Fruit fly (Drosophila melanogaster) whole organism, embryonic: ENCODE measurements around the gene Nnp-1.

Source experiments
- Atf-2 ChIP-seq: fragments of 200-800 bp; sonication (Bioruptor generic); optimal IDR thresholded peaks from 2 replicates; lab custom pipeline; 2016; ENCODE audit warnings: missing biosample characterization, missing genetic modification characterization
- B-H1 ChIP-seq: fragments of 200-800 bp; sonication (Bioruptor generic); IDR thresholded peaks from 3 replicates; pipeline ENCODE4 v1.3.6; 2022; ENCODE audit warnings: missing biosample characterization, missing genetic modification characterization
- B-H2 ChIP-seq: fragments of 200-800 bp; sonication (Bioruptor generic); optimal IDR thresholded peaks from 2 replicates; lab custom pipeline; 2018; ENCODE audit warnings: missing biosample characterization, mild to moderate bottlenecking, missing genetic modification characterization
- CG10147 ChIP-seq: fragments of 200-800 bp; sonication (Bioruptor generic); optimal IDR thresholded peaks from 2 replicates; lab custom pipeline; 2019; ENCODE audit warnings: missing biosample characterization, mild to moderate bottlenecking, missing genetic modification characterization, moderate library complexity
- CG14667 ChIP-seq: fragments of 200-800 bp; sonication (Bioruptor generic); IDR thresholded peaks from 2 replicates; pipeline ENCODE4 v1.3.6; 2022; ENCODE audit warnings: missing biosample characterization, missing genetic modification characterization
- CG15514 ChIP-seq: fragments of 200-800 bp; sonication (Bioruptor generic); optimal IDR thresholded peaks from 3 replicates; lab custom pipeline; 2017; ENCODE audit warnings: missing biosample characterization, missing genetic modification characterization, mild to moderate bottlenecking, moderate library complexity, missing genetic modification reagents
- CG17361 ChIP-seq: fragments of 200-800 bp; sonication (Bioruptor generic); IDR thresholded peaks from 3 replicates; pipeline ENCODE4 v1.3.6; 2022; ENCODE audit warnings: missing biosample characterization, missing genetic modification characterization
- CG18599 ChIP-seq: fragments of 200-800 bp; sonication (Bioruptor generic); optimal IDR thresholded peaks from 3 replicates; lab custom pipeline; 2017; ENCODE audit warnings: missing biosample characterization, missing genetic modification characterization, mild to moderate bottlenecking, moderate library complexity, missing genetic modification reagents
- CG2120 ChIP-seq: fragments of 200-800 bp; sonication (Bioruptor generic); optimal IDR thresholded peaks from 3 replicates; lab custom pipeline; 2016; ENCODE audit warnings: missing biosample characterization, missing genetic modification characterization
- CG2129 ChIP-seq: fragments of 200-800 bp; sonication (Bioruptor generic); IDR thresholded peaks from 2 replicates; pipeline ENCODE4 v1.3.6; 2022; ENCODE audit warnings: missing biosample characterization, missing genetic modification characterization; ENCODE audit not compliant: partially characterized antibody
- CG3847 ChIP-seq: fragments of 200-800 bp; sonication (Bioruptor generic); IDR thresholded peaks from 2 replicates; pipeline ENCODE4 v1.3.6; 2022; ENCODE audit warnings: missing biosample characterization, missing genetic modification characterization
- CG5953 ChIP-seq: fragments of 200-800 bp; sonication (Bioruptor generic); IDR thresholded peaks from 2 replicates; pipeline ENCODE4 v1.3.6; 2022; ENCODE audit warnings: missing biosample characterization, missing genetic modification characterization
- CG9437 ChIP-seq: fragments of 200-800 bp; sonication (Bioruptor generic); optimal IDR thresholded peaks from 2 replicates; lab custom pipeline; 2018; ENCODE audit warnings: missing biosample characterization, mild to moderate bottlenecking, missing genetic modification characterization
- Dll ChIP-seq: fragments of 200-800 bp; sonication (Bioruptor generic); IDR thresholded peaks from 4 replicates; pipeline ENCODE4 v1.3.6; 2022; ENCODE audit warnings: missing biosample characterization, missing genetic modification characterization; ENCODE audit not compliant: partially characterized antibody
- H2.0 ChIP-seq: fragments of 200-800 bp; sonication (Bioruptor generic); IDR thresholded peaks from 2 replicates; pipeline ENCODE4 v1.3.6; 2022; ENCODE audit warnings: missing biosample characterization, missing genetic modification characterization
- HLH3B ChIP-seq: fragments of 200-800 bp; sonication (Bioruptor generic); IDR thresholded peaks from 2 replicates; pipeline ENCODE4 v1.3.6; 2022; ENCODE audit warnings: missing biosample characterization, missing genetic modification characterization
- Hmr ChIP-seq: fragments of 200-800 bp; sonication (Bioruptor generic); optimal IDR thresholded peaks from 3 replicates; lab custom pipeline; 2017; ENCODE audit warnings: mild to moderate bottlenecking, missing biosample characterization, missing genetic modification reagents, missing genetic modification characterization
- Hr39 ChIP-seq: fragments of >200 bp; optimal IDR thresholded peaks from 2 replicates; lab custom pipeline; 2017
- MESR4 ChIP-seq: fragments of 200-800 bp; sonication (Bioruptor generic); optimal IDR thresholded peaks from 2 replicates; lab custom pipeline; 2018; ENCODE audit warnings: missing biosample characterization, mild to moderate bottlenecking, missing genetic modification characterization, moderate library complexity
- Meics ChIP-seq: fragments of 200-800 bp; sonication (Bioruptor generic); optimal IDR thresholded peaks from 2 replicates; lab custom pipeline; 2017; ENCODE audit warnings: missing biosample characterization, mild to moderate bottlenecking, missing genetic modification characterization
- Neu2 ChIP-seq: fragments of 200-800 bp; sonication (Bioruptor generic); optimal IDR thresholded peaks from 3 replicates; lab custom pipeline; 2016; ENCODE audit warnings: missing biosample characterization, missing genetic modification characterization, borderline replicate concordance
- Pdp1 ChIP-seq, 2 experiments: fragments of 200-800 bp; sonication (Bioruptor generic); optimal IDR thresholded peaks; 3 replicates each; lab custom pipeline; 2016; ENCODE audit warnings: missing biosample characterization in 2 of 2, missing genetic modification characterization in 2 of 2, mild to moderate bottlenecking in 1 of 2, moderate library complexity in 1 of 2
- Ravus ChIP-seq: fragments of 200-800 bp; sonication (Bioruptor generic); IDR thresholded peaks from 2 replicates; pipeline ENCODE4 v1.3.6; 2022; ENCODE audit warnings: missing biosample characterization, missing genetic modification characterization
- Six4 ChIP-seq: fragments of 200-800 bp; sonication (Bioruptor generic); optimal IDR thresholded peaks from 2 replicates; lab custom pipeline; 2016; ENCODE audit warnings: missing biosample characterization, missing genetic modification characterization
- Sry-δ ChIP-seq: fragments of 200-800 bp; sonication (Bioruptor generic); optimal IDR thresholded peaks from 2 replicates; lab custom pipeline; 2016; ENCODE audit warnings: missing biosample characterization, missing genetic modification characterization
- Stat92E ChIP-seq, 3 experiments: fragments of >200 bp in 2 of 3; fragments of 200-800 bp in 1 of 3; sonication (Bioruptor generic) in 1 of 3; optimal IDR thresholded peaks; 2 replicates each; lab custom pipeline; 2017 to 2019; ENCODE audit warnings: missing biosample characterization in 3 of 3, missing genetic modification characterization in 3 of 3, mild to moderate bottlenecking in 1 of 3, moderate library complexity in 1 of 3
- Xrp1 ChIP-seq: fragments of 200-800 bp; sonication (Bioruptor generic); IDR thresholded peaks from 2 replicates; pipeline ENCODE4 v1.3.6; 2022; ENCODE audit warnings: missing biosample characterization, missing genetic modification characterization
- YL-1 ChIP-seq: fragments of 200-800 bp; sonication (Bioruptor generic); optimal IDR thresholded peaks from 3 replicates; lab custom pipeline; 2017; ENCODE audit warnings: missing biosample characterization, mild to moderate bottlenecking, missing genetic modification characterization
- ato ChIP-seq: fragments of 200-800 bp; sonication (Bioruptor generic); IDR thresholded peaks from 2 replicates; pipeline ENCODE4 v1.3.6; 2022; ENCODE audit warnings: missing biosample characterization, missing genetic modification characterization; ENCODE audit not compliant: partially characterized antibody
- br ChIP-seq: fragments of >200 bp; optimal IDR thresholded peaks from 2 replicates; lab custom pipeline; 2017
- bsh ChIP-seq, 2 experiments: fragments of 200-800 bp; sonication (Bioruptor generic); optimal IDR thresholded peaks; 2 replicates each; lab custom pipeline; 2017 to 2018; ENCODE audit warnings: mild to moderate bottlenecking in 2 of 2, missing biosample characterization in 2 of 2, missing genetic modification characterization in 2 of 2, moderate library complexity in 1 of 2
- disco-r ChIP-seq: fragments of 200-800 bp; sonication (Bioruptor generic); optimal IDR thresholded peaks from 2 replicates; lab custom pipeline; 2016; ENCODE audit warnings: missing biosample characterization, missing genetic modification characterization
- dm ChIP-seq: fragments of 200-800 bp; sonication (Bioruptor generic); optimal IDR thresholded peaks from 3 replicates; lab custom pipeline; 2016; ENCODE audit warnings: missing biosample characterization, missing genetic modification characterization
- gcm ChIP-seq: fragments of 200-800 bp; sonication (Bioruptor generic); optimal IDR thresholded peaks from 2 replicates; lab custom pipeline; 2019; ENCODE audit warnings: missing biosample characterization, mild to moderate bottlenecking, missing genetic modification characterization, moderate library complexity
- gsb-n ChIP-seq: fragments of 200-800 bp; sonication (Bioruptor generic); optimal IDR thresholded peaks from 3 replicates; lab custom pipeline; 2018; ENCODE audit warnings: missing biosample characterization, mild to moderate bottlenecking, missing genetic modification characterization
- gt ChIP-seq: fragments of 200-800 bp; sonication (Bioruptor generic); IDR thresholded peaks from 2 replicates; pipeline ENCODE4 v1.3.6; 2022; ENCODE audit warnings: missing biosample characterization, missing genetic modification characterization
- ind ChIP-seq: fragments of 200-800 bp; sonication (Bioruptor generic); optimal IDR thresholded peaks from 3 replicates; lab custom pipeline; 2016; ENCODE audit warnings: missing biosample characterization, missing genetic modification characterization
- insv ChIP-seq, 2 experiments: fragments of 200-800 bp; sonication (Bioruptor generic); optimal IDR thresholded peaks; 3 replicates each; lab custom pipeline; 2016 to 2018; ENCODE audit warnings: missing biosample characterization in 2 of 2, missing genetic modification characterization in 2 of 2
- knrl ChIP-seq: fragments of 200-800 bp; sonication (Bioruptor generic); IDR thresholded peaks from 3 replicates; pipeline ENCODE4 v1.3.6; 2022; ENCODE audit warnings: missing biosample characterization, missing genetic modification characterization; ENCODE audit not compliant: partially characterized antibody
- lilli ChIP-seq: fragments of 200-800 bp; sonication (Bioruptor generic); optimal IDR thresholded peaks from 3 replicates; lab custom pipeline; 2016; ENCODE audit warnings: missing biosample characterization, missing genetic modification characterization
- lmd ChIP-seq: fragments of 200-800 bp; sonication (Bioruptor generic); IDR thresholded peaks from 2 replicates; pipeline ENCODE4 v1.3.6; 2022; ENCODE audit warnings: missing biosample characterization, missing genetic modification characterization
- nmo ChIP-seq: fragments of 200-800 bp; sonication (Bioruptor generic); optimal IDR thresholded peaks from 2 replicates; lab custom pipeline; 2018; ENCODE audit warnings: missing biosample characterization, mild to moderate bottlenecking, missing genetic modification characterization, moderate library complexity
- peb ChIP-seq: fragments of 200-800 bp; sonication (Bioruptor generic); IDR thresholded peaks from 2 replicates; pipeline ENCODE4 v1.3.6; 2022; ENCODE audit warnings: missing biosample characterization, missing genetic modification characterization
- ro ChIP-seq: fragments of 200-800 bp; sonication (Bioruptor generic); IDR thresholded peaks from 2 replicates; pipeline ENCODE4 v1.3.6; 2022; ENCODE audit warnings: missing biosample characterization, missing genetic modification characterization
- salm ChIP-seq: fragments of 200-800 bp; sonication (Bioruptor generic); optimal IDR thresholded peaks from 2 replicates; lab custom pipeline; 2018; ENCODE audit warnings: missing biosample characterization, mild to moderate bottlenecking, missing genetic modification characterization
- sisA ChIP-seq: fragments of 200-800 bp; sonication (Bioruptor generic); IDR thresholded peaks from 2 replicates; pipeline ENCODE4 v1.3.6; 2022; ENCODE audit warnings: missing biosample characterization, missing genetic modification characterization
- slou ChIP-seq: fragments of 200-800 bp; sonication (Bioruptor generic); optimal IDR thresholded peaks from 3 replicates; lab custom pipeline; 2016; ENCODE audit warnings: missing biosample characterization, missing genetic modification characterization
- tap ChIP-seq: fragments of 200-800 bp; optimal IDR thresholded peaks from 3 replicates; lab custom pipeline; 2019; ENCODE audit warnings: missing biosample characterization, mild to moderate bottlenecking, missing genetic modification characterization, moderate library complexity
- tgo ChIP-seq: fragments of 200-800 bp; sonication (Bioruptor generic); IDR thresholded peaks from 3 replicates; pipeline ENCODE4 v1.3.6; 2022; ENCODE audit warnings: missing biosample characterization, missing genetic modification characterization
- ttk ChIP-seq: fragments of 200-800 bp; sonication (Bioruptor generic); IDR thresholded peaks from 2 replicates; pipeline ENCODE4 v2.1.2; 2022; ENCODE audit warnings: missing biosample characterization, missing genetic modification characterization

The Nnp-1 gene

DNA sequence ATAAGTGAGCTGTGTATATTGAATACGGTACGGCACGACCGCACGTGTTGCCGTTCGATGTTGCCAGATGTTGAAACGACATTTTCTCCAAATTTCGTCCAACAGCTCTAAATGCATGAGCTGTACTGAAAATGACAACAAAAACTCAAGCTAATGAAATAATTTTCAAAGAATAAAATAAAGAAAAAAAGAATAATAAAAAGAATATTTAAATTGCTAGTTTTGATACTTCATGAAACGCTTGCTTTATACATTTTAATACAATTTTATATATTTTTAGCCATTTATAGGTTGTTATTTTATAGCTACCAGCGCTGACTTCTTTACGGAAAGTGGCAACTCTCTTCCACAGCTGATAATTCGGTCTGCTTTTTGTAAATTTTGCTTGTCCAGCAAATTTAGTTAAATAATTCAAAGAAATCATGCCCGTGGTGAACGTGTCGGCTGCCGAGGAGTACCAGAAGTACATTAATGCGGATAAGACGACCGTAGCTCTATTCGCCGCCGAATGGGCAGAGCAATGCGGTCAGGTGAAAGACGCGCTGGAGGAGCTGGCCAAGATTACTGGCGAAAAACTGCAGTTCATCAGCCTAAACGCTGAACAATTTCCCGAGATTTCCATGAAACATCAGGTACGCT is at the start of gene Nnp-1, which contains the start of gene Grx3 (continued):
- peak; percentile 52 for TF ChIP-seq CG2120 (GFP tag; lab: Kevin White, UChicago)
- TF ChIP-seq YL-1 (GFP tag; lab: Kevin White, UChicago) = peak; percentile 78
- no peak for TF ChIP-seq br (lab: Kevin White, UChicago)
- TF ChIP-seq Meics (GFP tag; lab: Kevin White, UChicago) = no peak
- no peak for TF ChIP-seq peb (GFP tag; lab: Robert Waterston, UW)
- no peak for TF ChIP-seq salm (tag; lab: Kevin White, UChicago)
- peak; percentile 2 for TF ChIP-seq slou (GFP tag; lab: Kevin White, UChicago)
- peak; percentile 60 for TF ChIP-seq CG9437 (GFP tag; lab: Kevin White, UChicago)
- peak; percentile 58 for TF ChIP-seq Xrp1
- TF ChIP-seq Six4 (GFP tag; lab: Kevin White, UChicago) = peak; percentile 10
- no peak for TF ChIP-seq Hr39
- peak; percentile 68 for TF ChIP-seq ind
- no peak for TF ChIP-seq Pdp1 (GFP tag; optimal IDR thresholded peaks at IDR 0.05; lab: Kevin White, UChicago)
- no peak for TF ChIP-seq CG10147 (GFP tag; lab: Kevin White, UChicago)
- no peak for TF ChIP-seq Neu2 (GFP tag; lab: Kevin White, UChicago)
- TF ChIP-seq Hmr (GFP tag; lab: Kevin White, UChicago) = peak; percentile 20
- TF ChIP-seq gt (GFP tag; lab: Robert Waterston, UW) = no peak
- no peak for TF ChIP-seq CG18599
- no peak for TF ChIP-seq gsb-n (tag; lab: Kevin White, UChicago)
- no peak for TF ChIP-seq CG5953 (GFP tag; lab: Robert Waterston, UW)
- peak; percentile 82 for TF ChIP-seq nmo
- TF ChIP-seq CG2129 (GFP tag; lab: Robert Waterston, UW) = no peak
- TF ChIP-seq CG15514 (GFP tag; lab: Kevin White, UChicago) = peak; percentile 65
- TF ChIP-seq Ravus = no peak
- peak; percentile 34; the same call in 1 of the 2 replicates for TF ChIP-seq ttk (GFP tag; lab: Robert Waterston, UW)
- peak; percentile 76 for TF ChIP-seq CG3847
- TF ChIP-seq tap (tag; lab: Kevin White, UChicago) = no peak
- TF ChIP-seq Dll (GFP tag; lab: Robert Waterston, UW) = no peak
- peak; percentile 26 for TF ChIP-seq MESR4
- TF ChIP-seq sisA = peak; percentile 19; the same call in 1 of the 2 replicates
- no peak for TF ChIP-seq Stat92E (GFP tag; optimal IDR thresholded peaks at IDR 0.05; lab: Kevin White, UChicago)
- peak; percentile 32; the same call in 1 of the 2 replicates for TF ChIP-seq lmd (GFP tag; lab: Robert Waterston, UW)
- no peak for TF ChIP-seq Sry-δ
- TF ChIP-seq insv (GFP tag; optimal IDR thresholded peaks at IDR 0.05; lab: Kevin White, UChicago) = no peak
- 0 out of 2 replicates have a peak, but pooled peaks have one; percentile 16 for TF ChIP-seq H2.0 (GFP tag; lab: Robert Waterston, UW)
- no peak for TF ChIP-seq B-H1
- peak; percentile 32; the same call in 1 of the 3 replicates for TF ChIP-seq knrl (GFP tag; lab: Robert Waterston, UW)
- TF ChIP-seq bsh (GFP tag; optimal IDR thresholded peaks at IDR 0.05; lab: Kevin White, UChicago) = peak in 1 of 2 experiments; percentile 51
- TF ChIP-seq Atf-2 (GFP tag; lab: Kevin White, UChicago) = no peak
- no peak for TF ChIP-seq ato (GFP tag; lab: Robert Waterston, UW)
- peak; percentile 73 for TF ChIP-seq B-H2
- TF ChIP-seq tgo (GFP tag; lab: Robert Waterston, UW) = peak; percentile 64
- peak; percentile 88 for TF ChIP-seq dm (GFP tag; lab: Kevin White, UChicago)
- TF ChIP-seq ro (GFP tag; lab: Robert Waterston, UW) = no peak
- no peak for TF ChIP-seq disco-r (GFP tag; lab: Kevin White, UChicago)
- TF ChIP-seq CG17361 (GFP tag; lab: Robert Waterston, UW) = no peak; the same call in 2 of the 3 replicates
- no peak for TF ChIP-seq HLH3B
- no peak for TF ChIP-seq CG14667 (GFP tag; lab: Robert Waterston, UW)
- no peak for TF ChIP-seq gcm (GFP tag; lab: Kevin White, UChicago)
- peak; percentile 48 for TF ChIP-seq lilli
